Worm (Caenorhabditis elegans) whole organism, early embryonic: ENCODE measurements around the gene fbxa-2.

Experiments used
- B0310.2 ChIP-seq: sonication (generic microtip); optimal IDR thresholded peaks from 2 replicates; lab custom pipeline; 2016; ENCODE audit warnings: mild to moderate bottlenecking, missing genetic modification characterization, missing compliant biosample characterization
- ama-1 ChIP-seq: fragments of 150-350 bp; optimal IDR thresholded peaks from 2 replicates; lab custom pipeline; 2014
- ceh-36 ChIP-seq: sonication (generic microtip); optimal IDR thresholded peaks from 2 replicates; lab custom pipeline; 2016; ENCODE audit warnings: missing genetic modification characterization, inconsistent platforms, missing compliant biosample characterization
- flt-1 ChIP-seq: fragments of 200-800 bp; sonication (Bioruptor generic); IDR thresholded peaks from 2 replicates; pipeline ENCODE4 v1.3.6; 2022; ENCODE audit warnings: missing genetic modification characterization, missing compliant biosample characterization
- hmg-4 ChIP-seq: fragments of 200-800 bp; sonication (Bioruptor generic); optimal IDR thresholded peaks from 2 replicates; lab custom pipeline; 2018; ENCODE audit warnings: mild to moderate bottlenecking, missing genetic modification characterization, missing compliant biosample characterization
- hnd-1 ChIP-seq: sonication (generic microtip); optimal IDR thresholded peaks from 2 replicates; lab custom pipeline; 2016; ENCODE audit warnings: missing genetic modification characterization, missing compliant biosample characterization
- scrt-1 ChIP-seq: fragments of 200-800 bp; sonication (Bioruptor generic); IDR thresholded peaks from 2 replicates; pipeline ENCODE4 v1.3.6; 2022; ENCODE audit warnings: missing genetic modification characterization, missing compliant biosample characterization
- sea-1 ChIP-seq: fragments of 200-800 bp; sonication (Bioruptor generic); conservative IDR thresholded peaks from 2 replicates; pipeline ENCODE4 v1.3.6; 2022; ENCODE audit warnings: missing genetic modification characterization, missing compliant biosample characterization

- no peak for TF ChIP-seq ama-1 (lab: Kevin White, UChicago)
- no peak for TF ChIP-seq ceh-36 (tag; lab: Kevin White, UChicago)
- no peak for TF ChIP-seq sea-1 (GFP tag; lab: Robert Waterston, UW)
- no peak for TF ChIP-seq B0310.2 (tag; lab: Kevin White, UChicago)
- TF ChIP-seq hmg-4 (GFP tag; lab: Kevin White, UChicago) = no peak
- no peak for TF ChIP-seq scrt-1 (GFP tag; lab: Robert Waterston, UW)
- TF ChIP-seq flt-1 = no peak
- no peak for TF ChIP-seq hnd-1
Observed at ce11 chrV:16292409-16292808, 23.0 kb upstream of the fbxa-2 start, which contains the start of gene oac-5.
